Worm (Caenorhabditis elegans): ENCODE results near the gene hse-5.

hse-5 gene

DNA sequence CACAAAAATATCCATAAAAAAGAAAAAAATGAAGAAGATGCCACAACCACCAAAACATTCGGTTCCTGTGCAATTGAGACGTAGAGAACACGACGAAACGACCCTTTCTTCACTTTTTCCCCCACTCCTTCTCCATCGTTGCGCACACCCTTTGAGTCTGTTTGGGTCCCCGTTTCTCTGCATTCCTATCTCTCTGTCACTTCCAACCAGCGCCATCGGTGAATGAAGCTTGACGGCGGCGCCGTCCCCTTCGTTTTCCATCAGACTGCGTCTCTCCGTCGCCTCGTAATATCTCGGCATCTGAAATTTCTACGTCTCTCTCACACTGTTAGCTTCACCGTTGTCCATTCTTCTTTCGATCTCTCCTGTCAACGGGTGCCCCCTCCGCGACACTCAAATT, 9.5 kb upstream of the hse-5 start (continued):
- TF ChIP-seq hpl-2 (GFP tag; optimal IDR thresholded peaks at IDR 0.05): no peak

DNA sequence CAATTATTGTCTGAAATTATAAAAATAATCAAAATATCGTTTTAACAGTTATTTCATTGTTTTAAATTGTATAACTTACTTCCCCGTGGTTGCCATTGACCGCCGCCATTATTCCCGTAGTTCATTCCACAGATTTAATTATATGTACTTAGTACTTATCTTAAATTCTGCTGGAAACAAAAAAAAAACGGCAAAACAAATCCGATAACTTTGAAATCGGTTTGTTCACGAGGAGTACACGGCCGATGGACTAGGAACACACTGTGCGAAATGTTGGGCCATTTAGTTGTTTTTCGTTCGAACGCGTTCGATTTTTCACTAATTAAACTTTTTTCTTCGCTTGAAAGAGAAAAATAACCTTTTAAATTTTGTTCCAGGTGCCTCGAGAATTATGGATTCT, 2.1 kb upstream of the hse-5 start, which contains the start of the genes B0285.3 and lcmt-1:
B0285.3 (minus strand) TSS at position 267 of the 400 bp plus-strand sequence.
lcmt-1 (plus strand) TSS at position 377 of the 400 bp plus-strand sequence.
- TF ChIP-seq egl-13 (tag; optimal IDR thresholded peaks at IDR 0.05) (peak; percentile 41), nhr-90 (tag; optimal IDR thresholded peaks at IDR 0.05; ENCODE audit: poor library complexity) (peak; percentile 70), ceh-82 (tag; optimal IDR thresholded peaks at IDR 0.05) (peak in 2 of 3 experiments; percentile 8 to 26), fkh-8 (tag; optimal IDR thresholded peaks at IDR 0.05) (peak; percentile 38), ceh-90 (tag; optimal IDR thresholded peaks at IDR 0.05) (peak; percentile 84), F16B12.6 (tag; optimal IDR thresholded peaks at IDR 0.05) (peak; percentile 24), skn-1 (tag; optimal IDR thresholded peaks at IDR 0.05) (peak; percentile 33), nhr-71 (tag; optimal IDR thresholded peaks at IDR 0.05) (peak; percentile 73), xbp-1 (tag; optimal IDR thresholded peaks at IDR 0.05) (peak; percentile 67), blmp-1 (tag; optimal IDR thresholded peaks at IDR 0.05) (peak; percentile 31), grh-1 (GFP tag; IDR thresholded peaks at IDR 0.05) (no peak), hlh-4 (tag; optimal IDR thresholded peaks at IDR 0.05) (peak; percentile 42), swsn-7 (tag; optimal IDR thresholded peaks at IDR 0.05) (peak; percentile 61), lir-3 (tag; optimal IDR thresholded peaks at IDR 0.05; ENCODE audit: poor library complexity) (peak; percentile 87), unc-30 (tag; optimal IDR thresholded peaks at IDR 0.05) (no peak), nhr-20 (tag; optimal IDR thresholded peaks at IDR 0.05) (peak; percentile 58), rnt-1 (tag; optimal IDR thresholded peaks at IDR 0.05) (peak; percentile 94), nhr-47 (tag; optimal IDR thresholded peaks at IDR 0.05) (peak; percentile 75), efl-1 (optimal IDR thresholded peaks at IDR 0.05) (peak; percentile 37 to 63), efl-1 (GFP tag; optimal IDR thresholded peaks at IDR 0.05 in 1 of 2) (peak; percentile 63 to 95), tbx-2 (tag; optimal IDR thresholded peaks at IDR 0.05) (peak; percentile 69), C16A3.4 (tag; optimal IDR thresholded peaks at IDR 0.05) (no peak), lin-35 (GFP tag; optimal IDR thresholded peaks at IDR 0.05) (peak; percentile 31 to 50), snu-23 (GFP tag; optimal IDR thresholded peaks at IDR 0.05) (peak; percentile 68), nhr-12 (tag; optimal IDR thresholded peaks at IDR 0.05) (no peak), dsc-1 (tag; optimal IDR thresholded peaks at IDR 0.05) (peak; percentile 75), aly-2 (tag; optimal IDR thresholded peaks at IDR 0.05) (no peak), unc-62 (GFP tag; optimal IDR thresholded peaks at IDR 0.05) (no peak), lin-15B (tag; optimal IDR thresholded peaks at IDR 0.05) (peak; percentile 3), nhr-85 (tag) (peak; percentile 82), snpc-4 (tag; optimal IDR thresholded peaks at IDR 0.05) (peak; percentile 23), mep-1 (tag; optimal IDR thresholded peaks at IDR 0.05) (peak; percentile 70), pax-3 (tag; optimal IDR thresholded peaks at IDR 0.05) (peak; percentile 12), nhr-19 (GFP tag; conservative IDR thresholded peaks at IDR 0.05) (peak; percentile 49), ceh-63 (GFP tag; optimal IDR thresholded peaks at IDR 0.05) (no peak), C34B4.2 (tag; optimal IDR thresholded peaks at IDR 0.05) (no peak), dpl-1 (GFP tag; optimal IDR thresholded peaks at IDR 0.05) (peak; percentile 24 to 60 (median 50)), lsy-2 (tag; optimal IDR thresholded peaks at IDR 0.05) (peak; percentile 51 to 59), tlp-1 (tag; optimal IDR thresholded peaks at IDR 0.05) (no peak), mdl-1 (tag; optimal IDR thresholded peaks at IDR 0.05) (no peak), zip-4 (GFP tag; optimal IDR thresholded peaks at IDR 0.05) (no peak), ceh-8 (GFP tag; optimal IDR thresholded peaks at IDR 0.05) (no peak), isw-1 (GFP tag; IDR thresholded peaks at IDR 0.05) (peak; percentile 5; the same call in 1 of the 2 replicates), ztf-11 (tag; optimal IDR thresholded peaks at IDR 0.05) (peak in 1 of 2 experiments; percentile 84), C04F5.9 (tag; optimal IDR thresholded peaks at IDR 0.05) (peak; percentile 51), unc-86 (tag; optimal IDR thresholded peaks at IDR 0.05) (peak; percentile 31), mab-9 (GFP tag; IDR thresholded peaks at IDR 0.05) (peak; percentile 33; the same call in 1 of the 2 replicates), sox-4 (tag; optimal IDR thresholded peaks at IDR 0.05) (peak; percentile 58), lin-14 (GFP tag; optimal IDR thresholded peaks at IDR 0.05) (peak; percentile 87), fkh-4 (tag; optimal IDR thresholded peaks at IDR 0.05; ENCODE audit: borderline replicate concordance) (peak; percentile 75)
